Fruit fly (Drosophila melanogaster): ENCODE results near the gene CG15879.

CG15879 gene

dm6 chr3L:2144355-2144754, 24.6 kb downstream of the CG15879 start (continued):
- TF ChIP-seq vvl (GFP tag; IDR thresholded peaks at IDR 0.05), result peak; percentile 56
- TF ChIP-seq CG6813 (GFP tag; optimal IDR thresholded peaks at IDR 0.05), result no peak
- no peak for TF ChIP-seq CG13894 (tag; optimal IDR thresholded peaks at IDR 0.05)
- no peak for TF ChIP-seq Lpt (GFP tag; optimal IDR thresholded peaks at IDR 0.05)
- TF ChIP-seq CG12769 (tag; optimal IDR thresholded peaks at IDR 0.05), result peak; percentile 69
- TF ChIP-seq CG10321 (GFP tag; IDR thresholded peaks at IDR 0.05), result no peak
- no peak for TF ChIP-seq Hsf (GFP tag; optimal IDR thresholded peaks at IDR 0.05)
- TF ChIP-seq CG33557 (GFP tag; optimal IDR thresholded peaks at IDR 0.05), result no peak
- TF ChIP-seq caup (GFP tag; optimal IDR thresholded peaks at IDR 0.05; ENCODE audit: severe bottlenecking), result peak; percentile 52
- TF ChIP-seq CG7928 (GFP tag; optimal IDR thresholded peaks at IDR 0.05), result no peak
- peak; percentile 21; the same call in 1 of the 2 replicates for TF ChIP-seq CG14014 (GFP tag; IDR thresholded peaks at IDR 0.05)
- TF ChIP-seq mirr (GFP tag; optimal IDR thresholded peaks at IDR 0.05), result peak; percentile 52
- TF ChIP-seq CG5953 (GFP tag; IDR thresholded peaks at IDR 0.05), result 0 out of 2 replicates have a peak, but pooled peaks have one; percentile 35
- no peak for TF ChIP-seq CG11456 (GFP tag; IDR thresholded peaks at IDR 0.05)
- TF ChIP-seq Med (GFP tag), result peak; percentile 65
- TF ChIP-seq sens-2 (GFP tag; IDR thresholded peaks at IDR 0.05), result no peak
- TF ChIP-seq sens (GFP tag), result peak; percentile 35
- TF ChIP-seq Vsx1 (GFP tag; optimal IDR thresholded peaks at IDR 0.05), result peak; percentile 50

dm6 chr3L:2142435-2142834, 26.5 kb downstream of the CG15879 start:
- TF ChIP-seq sens (GFP tag), result peak; percentile 79
- TF ChIP-seq nau (GFP tag; optimal IDR thresholded peaks at IDR 0.05), result no peak
- peak; percentile 25 for TF ChIP-seq phol (tag; optimal IDR thresholded peaks at IDR 0.05)
- no peak for TF ChIP-seq Deaf1 (tag; optimal IDR thresholded peaks at IDR 0.05)
- no peak for TF ChIP-seq sd (tag; optimal IDR thresholded peaks at IDR 0.05)
- no peak for TF ChIP-seq CG2202 (tag; optimal IDR thresholded peaks at IDR 0.05)
- no peak for TF ChIP-seq CG18619 (GFP tag; optimal IDR thresholded peaks at IDR 0.05)
- peak; percentile 21; the same call in 1 of the 3 replicates for TF ChIP-seq row (GFP tag; IDR thresholded peaks at IDR 0.05)
- TF ChIP-seq tup (GFP tag; optimal IDR thresholded peaks at IDR 0.05), result no peak
- TF ChIP-seq CG7839 (tag; optimal IDR thresholded peaks at IDR 0.05), result peak; percentile 28
- 0 out of 2 replicates have a peak, but pooled peaks have one; percentile 11 for TF ChIP-seq ara (GFP tag; IDR thresholded peaks at IDR 0.05)
- TF ChIP-seq Poxn (GFP tag; IDR thresholded peaks at IDR 0.05), result no peak
- TF ChIP-seq dmrt99B (tag; optimal IDR thresholded peaks at IDR 0.05), result peak; percentile 13
- peak; percentile 32 for TF ChIP-seq Med (GFP tag)
- TF ChIP-seq tna (GFP tag; IDR thresholded peaks at IDR 0.05; ENCODE audit: partially characterized antibody), result no peak
- TF ChIP-seq Dfd (GFP tag; optimal IDR thresholded peaks at IDR 0.05), result no peak
- TF ChIP-seq CG11504 (tag; optimal IDR thresholded peaks at IDR 0.05), result peak; percentile 52
- no peak for TF ChIP-seq corto (GFP tag; optimal IDR thresholded peaks at IDR 0.05)
- 0 out of 3 replicates have a peak, but pooled peaks have one; percentile 23 for TF ChIP-seq ci (GFP tag; IDR thresholded peaks at IDR 0.05)
- 0 out of 3 replicates have a peak, but pooled peaks have one; percentile 12 for TF ChIP-seq dysf (GFP tag; IDR thresholded peaks at IDR 0.05)
- no peak for TF ChIP-seq CG4617 (GFP tag; optimal IDR thresholded peaks at IDR 0.05; ENCODE audit: borderline replicate concordance)
- TF ChIP-seq sisA (GFP tag; IDR thresholded peaks at IDR 0.05), result 0 out of 2 replicates have a peak, but pooled peaks have one; percentile 3
- no peak for TF ChIP-seq CG1832 (GFP tag; optimal IDR thresholded peaks at IDR 0.05)
- TF ChIP-seq CG12219 (GFP tag; optimal IDR thresholded peaks at IDR 0.05), result no peak
- peak; percentile 59 for TF ChIP-seq grau (tag; optimal IDR thresholded peaks at IDR 0.05)
- no peak for TF ChIP-seq hkb (optimal IDR thresholded peaks at IDR 0.05)
- TF ChIP-seq hkb (GFP tag; IDR thresholded peaks at IDR 0.05), result 0 out of 2 replicates have a peak, but pooled peaks have one; percentile 18
- no peak for TF ChIP-seq Atf-2 (GFP tag; optimal IDR thresholded peaks at IDR 0.05)
- no peak for TF ChIP-seq Sry-δ (GFP tag; optimal IDR thresholded peaks at IDR 0.05)
- TF ChIP-seq CG10979 (tag; optimal IDR thresholded peaks at IDR 0.05), result peak; percentile 37
- no peak for TF ChIP-seq repo (GFP tag; optimal IDR thresholded peaks at IDR 0.05)
- no peak for TF ChIP-seq Ssrp (tag; optimal IDR thresholded peaks at IDR 0.05)
- no peak for TF ChIP-seq CG6654 (GFP tag; optimal IDR thresholded peaks at IDR 0.05)
- peak; percentile 28 for TF ChIP-seq Blimp-1 (GFP tag; optimal IDR thresholded peaks at IDR 0.05)

Measured in whole organism, embryonic.